Worm (Caenorhabditis elegans) whole organism, L4 larva: ENCODE data around the gene F40H3.2.

ENCODE experiments used
- D1046.2 ChIP-seq: fragments of 200-800 bp; sonication (Bioruptor generic); IDR thresholded peaks from 2 replicates; pipeline ENCODE4 v1.3.6; 2022; ENCODE audit warnings: missing genetic modification characterization, missing compliant biosample characterization
- F10B5.3 ChIP-seq: sonication (generic microtip); optimal IDR thresholded peaks from 2 replicates; lab custom pipeline; 2016; ENCODE audit warnings: mild to moderate bottlenecking, missing genetic modification characterization, missing compliant biosample characterization
- T20F7.1 ChIP-seq: fragments of 200-800 bp; sonication (Bioruptor generic); optimal IDR thresholded peaks from 2 replicates; lab custom pipeline; 2018; ENCODE audit warnings: mild to moderate bottlenecking, missing genetic modification characterization, missing compliant biosample characterization
- ZK337.2 ChIP-seq: fragments of 200-800 bp; sonication (Bioruptor generic); IDR thresholded peaks from 2 replicates; pipeline ENCODE4 v1.3.6; 2022; ENCODE audit warnings: missing genetic modification reagents, missing genetic modification characterization, missing compliant biosample characterization
- ZK546.5 ChIP-seq, 2 experiments: sonication (generic microtip); optimal IDR thresholded peaks; 2 replicates each; lab custom pipeline; 2017; ENCODE audit warnings: missing biosample characterization in 2 of 2, missing genetic modification characterization in 2 of 2
- aha-1 ChIP-seq: fragments of 150-350 bp; peaks from one replicate; lab custom pipeline; 2014; ENCODE audit warnings: missing biosample characterization, missing genetic modification characterization
- aly-2 ChIP-seq: sonication (generic microtip); optimal IDR thresholded peaks from 2 replicates; lab custom pipeline; 2018; ENCODE audit warnings: missing biosample characterization, missing genetic modification characterization
- attf-4 ChIP-seq: sonication (generic microtip); optimal IDR thresholded peaks from 3 replicates; lab custom pipeline; 2017; ENCODE audit warnings: missing biosample characterization, missing genetic modification characterization
- ceh-28 ChIP-seq: fragments of 150-350 bp; optimal IDR thresholded peaks from 2 replicates; lab custom pipeline; 2014; ENCODE audit warnings: missing biosample characterization, missing genetic modification reagents, missing genetic modification characterization
- ceh-32 ChIP-seq: sonication (generic microtip); optimal IDR thresholded peaks from 2 replicates; lab custom pipeline; 2016; ENCODE audit warnings: mild to moderate bottlenecking, missing genetic modification characterization, missing compliant biosample characterization; ENCODE audit not compliant: poor library complexity
- daf-12 ChIP-seq: fragments of 150-350 bp; optimal IDR thresholded peaks from 2 replicates; lab custom pipeline; 2014; ENCODE audit warnings: missing biosample characterization, missing genetic modification reagents, missing genetic modification characterization
- daf-16 ChIP-seq, 3 experiments: sonication (generic microtip); optimal IDR thresholded peaks; 2 replicates each; lab custom pipeline; 2016 to 2017; ENCODE audit warnings: missing genetic modification characterization in 3 of 3, missing genetic modification reagents in 3 of 3, mild to moderate bottlenecking in 2 of 3, missing compliant biosample characterization in 2 of 3, missing biosample characterization in 1 of 3, moderate library complexity in 1 of 3
- daf-19 ChIP-seq: fragments of 200-800 bp; sonication (Bioruptor generic); conservative IDR thresholded peaks from 2 replicates; pipeline ENCODE4 v1.3.6; 2022; ENCODE audit warnings: missing genetic modification characterization, missing compliant biosample characterization
- dmd-6 ChIP-seq: fragments of 200-800 bp; sonication (Bioruptor generic); IDR thresholded peaks from 2 replicates; pipeline ENCODE4 v1.3.6; 2022; ENCODE audit warnings: missing genetic modification reagents, missing genetic modification characterization, missing compliant biosample characterization
- dmd-8 ChIP-seq: fragments of 200-800 bp; sonication (Bioruptor generic); IDR thresholded peaks from 2 replicates; pipeline ENCODE4 v1.3.6; 2022; ENCODE audit warnings: missing genetic modification characterization, missing compliant biosample characterization
- dmd-9 ChIP-seq: fragments of 200-800 bp; sonication (Bioruptor generic); IDR thresholded peaks from 2 replicates; pipeline ENCODE4 v1.3.6; 2022; ENCODE audit warnings: missing genetic modification reagents, missing genetic modification characterization, missing compliant biosample characterization
- fkh-10 ChIP-seq: fragments of 150-350 bp; optimal IDR thresholded peaks from 2 replicates; lab custom pipeline; 2014; ENCODE audit warnings: missing biosample characterization, missing genetic modification reagents, missing genetic modification characterization
- fos-1 ChIP-seq: fragments of 150-350 bp; optimal IDR thresholded peaks from 2 replicates; lab custom pipeline; 2014; ENCODE audit warnings: missing biosample characterization, missing genetic modification characterization
- gei-8 ChIP-seq: fragments of 200-800 bp; sonication (Bioruptor generic); optimal IDR thresholded peaks from 2 replicates; lab custom pipeline; 2018; ENCODE audit warnings: mild to moderate bottlenecking, missing genetic modification characterization, missing compliant biosample characterization
- hlh-11 ChIP-seq: fragments of 200-800 bp; sonication (Bioruptor generic); optimal IDR thresholded peaks from 2 replicates; lab custom pipeline; 2018; ENCODE audit warnings: mild to moderate bottlenecking, missing genetic modification characterization, missing compliant biosample characterization
- hlh-30 ChIP-seq: sonication (generic microtip); optimal IDR thresholded peaks from 2 replicates; lab custom pipeline; 2017; ENCODE audit warnings: antibody characterized with exemption, mild to moderate bottlenecking, missing genetic modification characterization, missing compliant biosample characterization; ENCODE audit not compliant: insufficient read depth
- lim-7 ChIP-seq: fragments of 200-800 bp; sonication (Bioruptor generic); IDR thresholded peaks from 2 replicates; pipeline ENCODE4 v1.3.6; 2022; ENCODE audit warnings: missing genetic modification characterization, missing compliant biosample characterization
- lin-13 ChIP-seq: fragments of 150-350 bp; optimal IDR thresholded peaks from 2 replicates; lab custom pipeline; 2014; ENCODE audit warnings: missing biosample characterization, missing genetic modification reagents, missing genetic modification characterization
- lin-15B ChIP-seq: fragments of 150-350 bp; sonication (generic microtip); optimal IDR thresholded peaks from 3 replicates; lab custom pipeline; 2014; ENCODE audit warnings: missing biosample characterization, missing genetic modification characterization
- lin-38 ChIP-seq: fragments of 200-800 bp; sonication (Bioruptor generic); IDR thresholded peaks from 2 replicates; pipeline ENCODE4 v1.3.6; 2022; ENCODE audit warnings: missing genetic modification reagents, missing genetic modification characterization, missing compliant biosample characterization
- lir-3 ChIP-seq: sonication (generic microtip); optimal IDR thresholded peaks from 2 replicates; lab custom pipeline; 2016; ENCODE audit warnings: mild to moderate bottlenecking, missing genetic modification characterization, missing compliant biosample characterization
- lsy-2 ChIP-seq, 2 experiments: fragments of 150-350 bp in 1 of 2; sonication (generic microtip) in 1 of 2; optimal IDR thresholded peaks; 2 replicates each; lab custom pipeline; 2014 to 2017; ENCODE audit warnings: missing biosample characterization in 2 of 2, missing genetic modification characterization in 2 of 2
- madf-5 ChIP-seq, 2 experiments: fragments of 200-800 bp; sonication (Bioruptor generic); IDR thresholded peaks; 2 replicates each; pipeline ENCODE4 v1.3.6; 2022; ENCODE audit warnings: missing compliant biosample characterization in 2 of 2, missing genetic modification characterization in 2 of 2
- madf-9 ChIP-seq: fragments of 200-800 bp; sonication (Bioruptor generic); conservative IDR thresholded peaks from 2 replicates; pipeline ENCODE4 v1.3.6; 2022; ENCODE audit warnings: missing genetic modification reagents, missing genetic modification characterization, missing compliant biosample characterization
- mep-1 ChIP-seq: fragments of 150-350 bp; sonication (generic microtip); optimal IDR thresholded peaks from 3 replicates; lab custom pipeline; 2014; ENCODE audit warnings: missing biosample characterization, missing genetic modification characterization
- nhr-11 ChIP-seq: fragments of 150-350 bp; optimal IDR thresholded peaks from 2 replicates; lab custom pipeline; 2014; ENCODE audit warnings: missing biosample characterization, missing genetic modification characterization
- nhr-41 ChIP-seq: fragments of 200-800 bp; sonication (Bioruptor generic); IDR thresholded peaks from 2 replicates; pipeline ENCODE4 v1.3.6; 2022; ENCODE audit warnings: missing genetic modification reagents, missing genetic modification characterization, missing compliant biosample characterization
- nhr-76 ChIP-seq: fragments of 150-350 bp; optimal IDR thresholded peaks from 2 replicates; lab custom pipeline; 2014; ENCODE audit warnings: missing biosample characterization, missing genetic modification characterization
- pqm-1 ChIP-seq: sonication (generic microtip); optimal IDR thresholded peaks from 2 replicates; lab custom pipeline; 2017; ENCODE audit warnings: missing biosample characterization, missing genetic modification characterization
- rbr-2 ChIP-seq: sonication (generic microtip); optimal IDR thresholded peaks from 2 replicates; lab custom pipeline; 2016; ENCODE audit warnings: missing genotype, missing genetic modification characterization, missing compliant biosample characterization
- sdz-12 ChIP-seq: fragments of 200-800 bp; sonication (Bioruptor generic); optimal IDR thresholded peaks from 2 replicates; lab custom pipeline; 2018; ENCODE audit warnings: mild to moderate bottlenecking, missing genetic modification characterization, missing compliant biosample characterization
- set-16 ChIP-seq: fragments of 200-800 bp; sonication (Bioruptor generic); IDR thresholded peaks from 2 replicates; pipeline ENCODE4 v1.3.6; 2022; ENCODE audit warnings: missing genetic modification reagents, missing genetic modification characterization, missing compliant biosample characterization
- skn-1 ChIP-seq: fragments of 150-350 bp; optimal IDR thresholded peaks from 2 replicates; lab custom pipeline; 2014; ENCODE audit warnings: missing biosample characterization, missing genetic modification characterization
- snpc-1.2 ChIP-seq: fragments of 200-800 bp; sonication (Bioruptor generic); IDR thresholded peaks from 2 replicates; pipeline ENCODE4 v1.3.6; 2022; ENCODE audit warnings: missing genetic modification reagents, missing genetic modification characterization, missing compliant biosample characterization
- snpc-4 ChIP-seq: fragments of 150-350 bp; optimal IDR thresholded peaks from 2 replicates; lab custom pipeline; 2014; ENCODE audit warnings: missing biosample characterization, missing genetic modification characterization
- spr-1 ChIP-seq: sonication (generic microtip); optimal IDR thresholded peaks from 2 replicates; lab custom pipeline; 2016; ENCODE audit warnings: mild to moderate bottlenecking, missing genetic modification characterization, missing compliant biosample characterization
- unc-130 ChIP-seq: sonication (generic microtip); optimal IDR thresholded peaks from 2 replicates; lab custom pipeline; 2016; ENCODE audit warnings: missing genetic modification reagents, missing genetic modification characterization, missing compliant biosample characterization
- unc-39 ChIP-seq: sonication (generic microtip); optimal IDR thresholded peaks from 2 replicates; lab custom pipeline; 2017; ENCODE audit warnings: missing biosample characterization, missing genetic modification characterization
- vab-7 ChIP-seq: fragments of 200-800 bp; sonication (Bioruptor generic); IDR thresholded peaks from 2 replicates; pipeline ENCODE4 v1.3.6; 2022; ENCODE audit warnings: missing genetic modification reagents, missing genetic modification characterization, missing compliant biosample characterization
- zip-2 ChIP-seq: fragments of 150-350 bp; optimal IDR thresholded peaks from 2 replicates; lab custom pipeline; 2014; ENCODE audit warnings: missing biosample characterization, missing genetic modification characterization

F40H3.2 gene

ce11 chrII:6178743-6179129 is 5.3 kb downstream of the F40H3.2 start:
- TF ChIP-seq fos-1 (tag; lab: Kevin White, UChicago) (no peak), ceh-32 (no peak), rbr-2 (tag; lab: Kevin White, UChicago) (no peak), aha-1 (tag; lab: Kevin White, UChicago) (peak; percentile 84), daf-16 (GFP tag; optimal IDR thresholded peaks at IDR 0.05; lab: Kevin White, UChicago) (no peak), daf-16 (tag; optimal IDR thresholded peaks at IDR 0.05; lab: Kevin White, UChicago) (peak; percentile 10)

- TF ChIP-seq snpc-1.2: no peak
- no peak for TF ChIP-seq lir-3 (tag; lab: Kevin White, UChicago)
- TF ChIP-seq lsy-2 (tag; optimal IDR thresholded peaks at IDR 0.05; lab: Kevin White, UChicago): no peak
- TF ChIP-seq vab-7 (GFP tag; lab: Robert Waterston, UW): no peak
- TF ChIP-seq ZK337.2 (GFP tag; lab: Robert Waterston, UW): no peak
- TF ChIP-seq madf-5 (GFP tag; IDR thresholded peaks at IDR 0.05; lab: Robert Waterston, UW): no peak
- no peak for TF ChIP-seq attf-4 (tag; lab: Kevin White, UChicago)
- no peak for TF ChIP-seq nhr-41 (GFP tag; lab: Robert Waterston, UW)
- TF ChIP-seq sdz-12: no peak
- TF ChIP-seq lin-13 (GFP tag; lab: Kevin White, UChicago): no peak
- TF ChIP-seq, all 104 proteins: peak for 0
Measured at ce11 chrII:6179531-6179930, 6.1 kb downstream of the F40H3.2 start, which contains the start of gene F40H3.1. TSS of gene F40H3.1 (plus strand) at chrII:6179831.

- no peak for TF ChIP-seq fkh-10
- peak; percentile 59 for TF ChIP-seq dmd-6
- TF ChIP-seq ZK546.5 (tag; optimal IDR thresholded peaks at IDR 0.05; lab: Kevin White, UChicago): no peak
- no peak for TF ChIP-seq D1046.2 (GFP tag; lab: Robert Waterston, UW)
- TF ChIP-seq lin-15B (tag; lab: Kevin White, UChicago): no peak
- no peak for TF ChIP-seq spr-1
- TF ChIP-seq nhr-41 (GFP tag; lab: Robert Waterston, UW): no peak
Measured at ce11 chrII:6180552-6180951, 7.1 kb downstream of the F40H3.2 start.

ce11 chrII:6181337-6181736 is 7.9 kb downstream of the F40H3.2 start:
- peak; percentile 2 for TF ChIP-seq hlh-11 (tag; lab: Kevin White, UChicago)
- TF ChIP-seq attf-4 (tag; lab: Kevin White, UChicago): no peak
- TF ChIP-seq nhr-11 (tag; lab: Kevin White, UChicago): peak; percentile 51
- peak; percentile 47 for TF ChIP-seq hlh-30
- no peak for TF ChIP-seq daf-19 (GFP tag; lab: Robert Waterston, UW)
- TF ChIP-seq daf-16 (GFP tag; optimal IDR thresholded peaks at IDR 0.05; lab: Kevin White, UChicago): peak in 1 of 2 experiments; percentile 23
- no peak for TF ChIP-seq daf-16 (tag; optimal IDR thresholded peaks at IDR 0.05; lab: Kevin White, UChicago)
- no peak for TF ChIP-seq ceh-28 (tag; lab: Kevin White, UChicago)
- TF ChIP-seq pqm-1 (tag; lab: Kevin White, UChicago): no peak

ce11 chrII:6190770-6191169 is 17.3 kb downstream of the F40H3.2 start:
- TF ChIP-seq unc-39 (tag; lab: Kevin White, UChicago): no peak
- no peak for TF ChIP-seq dmd-9
- no peak for TF ChIP-seq zip-2 (tag; lab: Kevin White, UChicago)
- no peak for TF ChIP-seq daf-12 (tag; lab: Kevin White, UChicago)
- TF ChIP-seq unc-130 (GFP tag; lab: Kevin White, UChicago): no peak
- TF ChIP-seq aly-2 (tag; lab: Kevin White, UChicago): no peak
- TF ChIP-seq F10B5.3: no peak
- TF ChIP-seq lim-7 (GFP tag; lab: Robert Waterston, UW): no peak
- no peak for TF ChIP-seq T20F7.1 (GFP tag; lab: Kevin White, UChicago)
- no peak for TF ChIP-seq lin-38
- TF ChIP-seq madf-9: no peak
- no peak for TF ChIP-seq nhr-76
- no peak for TF ChIP-seq set-16 (GFP tag; lab: Robert Waterston, UW)
- no peak for TF ChIP-seq skn-1 (tag; lab: Kevin White, UChicago)
- no peak for TF ChIP-seq dmd-8 (GFP tag; lab: Robert Waterston, UW)
- no peak for TF ChIP-seq snpc-4
- no peak for TF ChIP-seq gei-8 (GFP tag; lab: Kevin White, UChicago)
- TF ChIP-seq mep-1 (tag; lab: Kevin White, UChicago): no peak
- TF ChIP-seq ZK546.5 (tag; optimal IDR thresholded peaks at IDR 0.05; lab: Kevin White, UChicago): no peak
